Worm (Caenorhabditis elegans): ENCODE data around the gene R07E3.4.

R07E3.4 gene

DNA sequence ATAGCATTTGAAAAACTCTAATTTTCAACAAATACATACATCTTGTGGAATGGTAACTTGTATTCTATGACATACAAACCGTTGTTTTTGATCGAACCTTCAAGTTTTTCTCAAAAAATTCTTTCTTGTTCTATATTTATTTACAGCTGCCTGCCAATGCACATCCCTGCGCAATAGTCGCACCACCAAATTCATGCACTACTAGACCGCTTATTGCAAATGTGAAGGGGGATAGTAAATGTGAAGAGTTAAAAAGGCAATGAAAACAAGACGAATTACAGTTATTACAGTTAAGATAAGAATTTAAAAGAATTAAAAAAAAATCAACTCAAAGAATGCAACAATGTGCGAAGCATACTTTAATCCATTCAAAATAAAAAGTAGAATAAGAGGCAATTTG, 20.7 kb upstream of the R07E3.4 start:
- no peak for TF ChIP-seq flt-1 (GFP tag; IDR thresholded peaks at IDR 0.05)
- no peak for TF ChIP-seq tra-4 (tag; optimal IDR thresholded peaks at IDR 0.05)
- TF ChIP-seq hmg-4 (GFP tag; optimal IDR thresholded peaks at IDR 0.05), result no peak
- TF ChIP-seq hnd-1 (tag; optimal IDR thresholded peaks at IDR 0.05), result no peak

DNA sequence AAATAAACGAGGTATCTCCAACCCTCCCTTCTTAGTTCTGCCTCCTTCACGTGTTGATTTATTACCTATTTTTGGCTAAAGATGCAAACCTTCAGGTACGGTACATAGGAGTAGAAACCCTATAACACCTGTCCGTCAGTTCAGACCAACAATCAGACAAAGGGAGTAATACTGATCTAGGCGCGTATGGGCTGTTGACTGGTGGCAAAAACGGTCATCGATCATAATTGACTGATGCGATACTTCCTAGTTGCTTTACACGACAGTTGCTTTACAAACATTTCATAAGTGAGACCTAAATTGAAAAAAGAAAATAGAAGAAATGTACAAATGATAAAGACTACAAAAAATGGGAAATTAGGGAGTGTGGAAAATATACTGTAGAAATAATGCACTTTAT, 17.0 kb upstream of the R07E3.4 start:
- TF ChIP-seq ceh-36 (tag; optimal IDR thresholded peaks at IDR 0.05) (no peak), ets-7 (tag; optimal IDR thresholded peaks at IDR 0.05) (no peak), ceh-13 (GFP tag; optimal IDR thresholded peaks at IDR 0.05) (no peak), pes-1 (GFP tag; IDR thresholded peaks at IDR 0.05) (no peak), hmbx-1 (tag; optimal IDR thresholded peaks at IDR 0.05) (no peak), hnd-1 (tag; optimal IDR thresholded peaks at IDR 0.05) (no peak), B0310.2 (tag; optimal IDR thresholded peaks at IDR 0.05) (no peak), flt-1 (GFP tag; IDR thresholded peaks at IDR 0.05) (no peak), F13C5.2 (tag; optimal IDR thresholded peaks at IDR 0.05) (no peak)

DNA sequence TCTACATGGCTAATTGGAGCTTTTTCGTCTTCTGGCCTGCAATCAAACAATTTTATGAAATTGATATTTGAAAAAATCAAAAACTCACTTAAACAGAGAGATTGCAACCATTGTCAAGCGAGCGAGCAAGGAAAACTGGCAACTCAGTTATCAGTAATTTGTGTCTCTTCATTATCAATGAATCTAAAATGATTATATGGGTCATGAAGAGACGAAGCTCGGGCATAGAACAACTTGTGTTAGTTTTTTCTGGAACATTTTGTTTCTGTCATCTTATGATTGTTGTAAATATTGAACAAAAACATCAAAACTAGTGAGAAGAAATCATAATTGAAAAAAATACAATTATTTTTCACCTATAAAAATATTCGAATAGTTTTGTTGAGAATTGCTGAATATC, 7.8 kb upstream of the R07E3.4 start, which contains the start of gene R07E3.1:
Gene R07E3.1, minus strand, starts transcription at position 176 of the 400 bp plus-strand sequence.
- no peak for TF ChIP-seq scrt-1 (GFP tag; IDR thresholded peaks at IDR 0.05)
- no peak for TF ChIP-seq ceh-13 (GFP tag; optimal IDR thresholded peaks at IDR 0.05)
- TF ChIP-seq ama-1 (optimal IDR thresholded peaks at IDR 0.05), result no peak
- TF ChIP-seq flt-1 (GFP tag; IDR thresholded peaks at IDR 0.05), result no peak
- no peak for TF ChIP-seq pes-1 (GFP tag; IDR thresholded peaks at IDR 0.05)
- TF ChIP-seq tra-4 (tag; optimal IDR thresholded peaks at IDR 0.05), result no peak
- TF ChIP-seq tbx-11 (GFP tag; IDR thresholded peaks at IDR 0.05), result no peak
- no peak for TF ChIP-seq aly-1 (tag; optimal IDR thresholded peaks at IDR 0.05)
- TF ChIP-seq ets-7 (tag; optimal IDR thresholded peaks at IDR 0.05), result no peak
- TF ChIP-seq sea-1 (GFP tag; conservative IDR thresholded peaks at IDR 0.05), result no peak
- no peak for TF ChIP-seq hmg-4 (GFP tag; optimal IDR thresholded peaks at IDR 0.05)
- TF ChIP-seq B0310.2 (tag; optimal IDR thresholded peaks at IDR 0.05), result no peak
- TF ChIP-seq hnd-1 (tag; optimal IDR thresholded peaks at IDR 0.05), result no peak
- no peak for TF ChIP-seq ceh-36 (tag; optimal IDR thresholded peaks at IDR 0.05)
- TF ChIP-seq F13C5.2 (tag; optimal IDR thresholded peaks at IDR 0.05), result no peak
- TF ChIP-seq tbx-37 (GFP tag; conservative IDR thresholded peaks at IDR 0.05), result no peak
- no peak for TF ChIP-seq hmbx-1 (tag; optimal IDR thresholded peaks at IDR 0.05)

ce11 chrX:10340044-10340443, 6.9 kb upstream of the R07E3.4 start:
- no peak for TF ChIP-seq scrt-1 (GFP tag; IDR thresholded peaks at IDR 0.05)
- no peak for TF ChIP-seq F13C5.2 (tag; optimal IDR thresholded peaks at IDR 0.05)
- TF ChIP-seq B0310.2 (tag; optimal IDR thresholded peaks at IDR 0.05), result no peak
- TF ChIP-seq ets-7 (tag; optimal IDR thresholded peaks at IDR 0.05), result no peak
- TF ChIP-seq hnd-1 (tag; optimal IDR thresholded peaks at IDR 0.05), result no peak
- TF ChIP-seq sea-1 (GFP tag; conservative IDR thresholded peaks at IDR 0.05), result no peak
- TF ChIP-seq ceh-13 (GFP tag; optimal IDR thresholded peaks at IDR 0.05), result no peak
- no peak for TF ChIP-seq aly-1 (tag; optimal IDR thresholded peaks at IDR 0.05)

DNA sequence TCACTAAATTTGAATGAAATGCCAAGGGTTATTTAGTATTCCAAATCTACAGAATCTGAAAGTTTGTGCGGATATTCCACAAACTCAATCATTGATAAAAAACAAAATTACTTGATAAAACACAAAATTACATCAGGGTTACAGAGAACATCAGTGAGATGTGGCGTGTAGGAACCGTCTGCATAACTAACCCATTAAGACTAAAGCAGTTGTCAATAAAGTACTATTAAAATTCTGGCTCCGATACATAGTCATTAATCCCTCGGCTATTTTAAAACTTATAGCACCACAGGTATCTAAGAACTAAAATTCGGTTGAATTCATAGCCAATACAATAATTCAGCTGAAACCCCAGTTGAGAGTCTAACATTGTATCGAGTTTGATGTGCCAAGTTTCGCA, 5.6 kb upstream of the R07E3.4 start:
- no peak for TF ChIP-seq ama-1 (optimal IDR thresholded peaks at IDR 0.05)

DNA sequence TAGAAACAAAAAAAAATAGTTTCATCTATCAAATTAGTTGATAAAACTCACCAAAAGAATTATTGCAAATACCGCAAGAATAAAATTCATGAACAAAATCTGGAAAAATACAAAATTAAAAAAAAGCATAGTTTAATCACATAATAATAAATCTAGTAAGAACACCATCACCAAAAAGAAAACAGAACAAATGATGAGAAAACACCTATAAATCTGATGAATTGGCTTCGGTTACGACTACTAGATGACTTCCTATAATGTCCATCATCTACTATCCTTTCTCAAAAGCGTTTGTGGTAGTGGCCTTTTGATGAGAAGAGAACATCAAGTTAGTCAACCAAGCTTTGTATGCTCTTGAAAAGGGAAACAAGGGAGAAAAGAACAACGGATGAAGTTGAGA, 4.9 kb upstream of the R07E3.4 start, which contains the start of gene cut-5:
Gene cut-5, minus strand, starts transcription at position 101 of the 400 bp plus-strand sequence.
- no peak for TF ChIP-seq hmbx-1 (tag; optimal IDR thresholded peaks at IDR 0.05)
- TF ChIP-seq F13C5.2 (tag; optimal IDR thresholded peaks at IDR 0.05), result no peak
- TF ChIP-seq ets-7 (tag; optimal IDR thresholded peaks at IDR 0.05), result no peak
- TF ChIP-seq ceh-13 (GFP tag; optimal IDR thresholded peaks at IDR 0.05), result no peak

- TF ChIP-seq hmg-4 (GFP tag; optimal IDR thresholded peaks at IDR 0.05) (no peak), tbx-37 (GFP tag; conservative IDR thresholded peaks at IDR 0.05) (0 out of 2 replicates have a peak, but pooled peaks have one; percentile 24), ceh-36 (tag; optimal IDR thresholded peaks at IDR 0.05) (no peak), B0310.2 (tag; optimal IDR thresholded peaks at IDR 0.05) (no peak), hnd-1 (tag; optimal IDR thresholded peaks at IDR 0.05) (no peak), flt-1 (GFP tag; IDR thresholded peaks at IDR 0.05) (no peak), ceh-13 (GFP tag; optimal IDR thresholded peaks at IDR 0.05) (no peak), sea-1 (GFP tag; conservative IDR thresholded peaks at IDR 0.05) (no peak), ama-1 (optimal IDR thresholded peaks at IDR 0.05) (no peak), aly-1 (tag; optimal IDR thresholded peaks at IDR 0.05) (peak; percentile 51)
Observed at ce11 chrX:10336592-10336991, 3.4 kb upstream of the R07E3.4 start.

- TF ChIP-seq flt-1 (GFP tag; IDR thresholded peaks at IDR 0.05) (no peak), sea-1 (GFP tag; conservative IDR thresholded peaks at IDR 0.05) (no peak), ceh-36 (tag; optimal IDR thresholded peaks at IDR 0.05) (no peak), ama-1 (optimal IDR thresholded peaks at IDR 0.05) (no peak), F13C5.2 (tag; optimal IDR thresholded peaks at IDR 0.05) (no peak), B0310.2 (tag; optimal IDR thresholded peaks at IDR 0.05) (no peak), hmg-4 (GFP tag; optimal IDR thresholded peaks at IDR 0.05) (no peak), hnd-1 (tag; optimal IDR thresholded peaks at IDR 0.05) (no peak)
Observed at ce11 chrX:10336138-10336537, 3.0 kb upstream of the R07E3.4 start, which contains the start of gene idpa-3. Gene idpa-3 (plus strand): TSS chrX:10336438.

DNA sequence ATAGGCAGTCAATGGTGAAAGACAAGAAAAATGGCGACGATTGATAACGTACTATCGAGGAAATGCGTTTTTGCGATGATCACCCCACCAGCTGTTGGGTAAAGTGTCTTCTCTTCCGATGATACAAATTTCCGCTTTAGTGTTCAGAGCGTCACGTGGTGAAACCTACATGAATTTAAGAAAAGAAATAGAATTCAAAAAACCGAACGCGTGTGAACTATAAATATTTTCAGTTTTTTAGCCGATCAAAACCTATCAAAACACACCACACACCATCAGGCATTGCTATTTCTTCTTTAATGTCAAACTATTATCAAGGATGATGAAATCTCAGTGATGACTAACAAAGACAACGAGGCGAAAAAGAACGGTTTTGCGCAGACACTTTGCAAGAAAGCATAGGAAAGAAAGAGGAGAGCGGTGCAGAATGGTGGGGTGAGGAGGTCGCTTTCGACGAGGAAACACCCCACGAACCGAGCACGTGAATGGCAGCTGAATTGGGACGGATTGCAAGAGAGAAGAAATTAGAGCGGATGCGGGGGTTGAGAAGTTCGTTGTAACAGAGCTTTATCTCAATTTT, 1.0 kb downstream of the R07E3.4 start:
- no peak for TF ChIP-seq sea-1 (GFP tag; conservative IDR thresholded peaks at IDR 0.05)
- TF ChIP-seq tra-4 (tag; optimal IDR thresholded peaks at IDR 0.05), result no peak
- no peak for TF ChIP-seq ceh-13 (GFP tag; optimal IDR thresholded peaks at IDR 0.05)
- TF ChIP-seq F13C5.2 (tag; optimal IDR thresholded peaks at IDR 0.05), result no peak
- no peak for TF ChIP-seq ama-1 (optimal IDR thresholded peaks at IDR 0.05)
- no peak for TF ChIP-seq tbx-37 (GFP tag; conservative IDR thresholded peaks at IDR 0.05)
- TF ChIP-seq tbx-11 (GFP tag; IDR thresholded peaks at IDR 0.05), result no peak
- TF ChIP-seq hnd-1 (tag; optimal IDR thresholded peaks at IDR 0.05), result no peak
- TF ChIP-seq hmg-4 (GFP tag; optimal IDR thresholded peaks at IDR 0.05), result no peak
- no peak for TF ChIP-seq aly-1 (tag; optimal IDR thresholded peaks at IDR 0.05)
- no peak for TF ChIP-seq hmbx-1 (tag; optimal IDR thresholded peaks at IDR 0.05)
- TF ChIP-seq B0310.2 (tag; optimal IDR thresholded peaks at IDR 0.05), result no peak

Measured in whole organism, early embryonic.